Worm (Caenorhabditis elegans) whole organism, late embryonic: ENCODE measurements around the gene znfx-1.

Source experiments
- C08G9.2 ChIP-seq: sonication (generic microtip); optimal IDR thresholded peaks from 2 replicates; lab custom pipeline; 2016; ENCODE audit warnings: mild to moderate bottlenecking, missing genetic modification characterization, moderate library complexity, missing compliant biosample characterization
- K09A11.1 ChIP-seq: sonication (generic microtip); optimal IDR thresholded peaks from 2 replicates; lab custom pipeline; 2017; ENCODE audit warnings: antibody characterized with exemption, mild to moderate bottlenecking, missing genetic modification characterization, missing compliant biosample characterization; ENCODE audit not compliant: insufficient read depth
- T23F11.4 ChIP-seq: fragments of 200-800 bp; sonication (Bioruptor generic); optimal IDR thresholded peaks from 2 replicates; lab custom pipeline; 2018; ENCODE audit warnings: mild to moderate bottlenecking, missing genetic modification characterization, missing compliant biosample characterization
- Y22D7AL.16 ChIP-seq: sonication (generic microtip); optimal IDR thresholded peaks from 2 replicates; lab custom pipeline; 2016; ENCODE audit warnings: missing genetic modification characterization, missing compliant biosample characterization
- ceh-14 ChIP-seq: sonication (generic microtip); optimal IDR thresholded peaks from 2 replicates; lab custom pipeline; 2016; ENCODE audit warnings: missing genotype, missing genetic modification characterization, missing compliant biosample characterization
- ceh-22 ChIP-seq: sonication (generic microtip); optimal IDR thresholded peaks from 2 replicates; lab custom pipeline; 2017; ENCODE audit warnings: missing biosample characterization, missing genetic modification characterization
- ceh-30 ChIP-seq: fragments of 150-350 bp; optimal IDR thresholded peaks from 2 replicates; lab custom pipeline; 2014; ENCODE audit warnings: missing biosample characterization, missing genetic modification characterization
- ceh-34 ChIP-seq: sonication (generic microtip); optimal IDR thresholded peaks from 2 replicates; lab custom pipeline; 2016; ENCODE audit warnings: mild to moderate bottlenecking, missing genetic modification characterization, missing compliant biosample characterization
- ceh-45 ChIP-seq: fragments of 200-800 bp; sonication (Bioruptor generic); IDR thresholded peaks from 2 replicates; pipeline ENCODE4 v1.3.6; 2022; ENCODE audit warnings: missing genetic modification reagents, missing genetic modification characterization, missing compliant biosample characterization
- ceh-48 ChIP-seq: sonication (generic microtip); optimal IDR thresholded peaks from 2 replicates; lab custom pipeline; 2016; ENCODE audit warnings: missing genetic modification characterization, inconsistent platforms, missing compliant biosample characterization
- che-1 ChIP-seq: sonication (generic microtip); optimal IDR thresholded peaks from 2 replicates; lab custom pipeline; 2016; ENCODE audit warnings: mild to moderate bottlenecking, missing genetic modification characterization, missing compliant biosample characterization
- dmd-4 ChIP-seq: sonication (generic microtip); optimal IDR thresholded peaks from 2 replicates; lab custom pipeline; 2016; ENCODE audit warnings: borderline replicate concordance, missing genetic modification characterization, missing compliant biosample characterization
- dve-1 ChIP-seq: sonication (generic microtip); optimal IDR thresholded peaks from 2 replicates; lab custom pipeline; 2017; ENCODE audit warnings: antibody characterized with exemption, mild to moderate bottlenecking, missing genetic modification characterization, missing compliant biosample characterization
- elt-4 ChIP-seq: sonication (generic microtip); optimal IDR thresholded peaks from 2 replicates; lab custom pipeline; 2016; ENCODE audit warnings: missing genetic modification characterization, missing compliant biosample characterization
- ets-4 ChIP-seq: sonication (generic microtip); optimal IDR thresholded peaks from 2 replicates; lab custom pipeline; 2016; ENCODE audit warnings: missing genetic modification characterization, missing compliant biosample characterization
- eyg-1 ChIP-seq: sonication (generic microtip); optimal IDR thresholded peaks from 2 replicates; lab custom pipeline; 2016; ENCODE audit warnings: missing genotype, missing genetic modification characterization, missing compliant biosample characterization
- fax-1 ChIP-seq: sonication (generic microtip); optimal IDR thresholded peaks from 2 replicates; lab custom pipeline; 2016; ENCODE audit warnings: missing genotype, missing genetic modification characterization, missing compliant biosample characterization
- fkh-10 ChIP-seq: fragments of 150-350 bp; optimal IDR thresholded peaks from 2 replicates; lab custom pipeline; 2014; ENCODE audit warnings: missing biosample characterization, missing genetic modification reagents, missing genetic modification characterization
- fkh-6 ChIP-seq: sonication (generic microtip); optimal IDR thresholded peaks from 2 replicates; lab custom pipeline; 2016; ENCODE audit warnings: missing genetic modification characterization, missing compliant biosample characterization
- hlh-13 ChIP-seq: fragments of 200-800 bp; sonication (Bioruptor generic); optimal IDR thresholded peaks from 2 replicates; lab custom pipeline; 2018; ENCODE audit warnings: mild to moderate bottlenecking, missing genetic modification characterization, missing compliant biosample characterization
- hlh-30 ChIP-seq: sonication (generic microtip); optimal IDR thresholded peaks from 2 replicates; lab custom pipeline; 2017; ENCODE audit warnings: antibody characterized with exemption, missing genetic modification characterization, missing compliant biosample characterization; ENCODE audit not compliant: insufficient read depth
- hlh-8 ChIP-seq: sonication (generic microtip); optimal IDR thresholded peaks from 2 replicates; lab custom pipeline; 2016; ENCODE audit warnings: missing genotype, missing genetic modification characterization, missing compliant biosample characterization
- lim-6 ChIP-seq: sonication (generic microtip); optimal IDR thresholded peaks from 2 replicates; lab custom pipeline; 2016; ENCODE audit warnings: missing genetic modification characterization, missing compliant biosample characterization
- mec-3 ChIP-seq: sonication (generic microtip); optimal IDR thresholded peaks from 2 replicates; lab custom pipeline; 2016; ENCODE audit warnings: borderline replicate concordance, missing genetic modification characterization, missing compliant biosample characterization
- nhr-11 ChIP-seq: fragments of 150-350 bp; optimal IDR thresholded peaks from 2 replicates; lab custom pipeline; 2014; ENCODE audit warnings: missing biosample characterization, missing genetic modification characterization
- odd-2 ChIP-seq: sonication (generic microtip); optimal IDR thresholded peaks from 2 replicates; lab custom pipeline; 2017; ENCODE audit warnings: antibody characterized with exemption, mild to moderate bottlenecking, missing genetic modification characterization, missing compliant biosample characterization
- pax-1 ChIP-seq: fragments of 150-350 bp; optimal IDR thresholded peaks from 2 replicates; lab custom pipeline; 2014; ENCODE audit warnings: missing biosample characterization, missing genetic modification characterization
- pros-1 ChIP-seq: fragments of 150-350 bp; optimal IDR thresholded peaks from 2 replicates; lab custom pipeline; 2014; ENCODE audit warnings: missing biosample characterization, missing genetic modification reagents, missing genetic modification characterization
- rnt-1 ChIP-seq: sonication (generic microtip); optimal IDR thresholded peaks from 2 replicates; lab custom pipeline; 2016; ENCODE audit warnings: missing genetic modification characterization, missing compliant biosample characterization
- tbx-2 ChIP-seq: sonication (generic microtip); optimal IDR thresholded peaks from 2 replicates; lab custom pipeline; 2016; ENCODE audit warnings: missing genetic modification characterization, missing compliant biosample characterization
- tbx-7 ChIP-seq: sonication (generic microtip); optimal IDR thresholded peaks from 2 replicates; lab custom pipeline; 2016; ENCODE audit warnings: missing genotype, missing genetic modification characterization, missing compliant biosample characterization
- unc-42 ChIP-seq: sonication (generic microtip); optimal IDR thresholded peaks from 2 replicates; lab custom pipeline; 2016; ENCODE audit warnings: missing genotype, missing genetic modification characterization, missing compliant biosample characterization
- unc-86 ChIP-seq: sonication (generic microtip); optimal IDR thresholded peaks from 2 replicates; lab custom pipeline; 2016; ENCODE audit warnings: missing genetic modification characterization, missing compliant biosample characterization
- zip-5 ChIP-seq: sonication (generic microtip); optimal IDR thresholded peaks from 2 replicates; lab custom pipeline; 2016; ENCODE audit warnings: missing genetic modification characterization, missing compliant biosample characterization
- ztf-16 ChIP-seq: sonication (generic microtip); optimal IDR thresholded peaks from 2 replicates; lab custom pipeline; 2017; ENCODE audit warnings: missing genetic modification characterization, missing compliant biosample characterization

The znfx-1 gene

ce11 chrII:9213055-9213708, at the start of gene znfx-1:
Gene znfx-1, plus strand, starts transcription at chrII:9213658.
- TF ChIP-seq dve-1 (tag; lab: Kevin White, UChicago), result no peak
- no peak for TF ChIP-seq ets-4
- TF ChIP-seq tbx-7 (tag; lab: Kevin White, UChicago), result no peak
- no peak for TF ChIP-seq rnt-1
- no peak for TF ChIP-seq Y22D7AL.16 (tag; lab: Kevin White, UChicago)
- TF ChIP-seq ceh-14 (tag; lab: Kevin White, UChicago), result no peak
- TF ChIP-seq tbx-2 (tag; lab: Kevin White, UChicago), result no peak
- no peak for TF ChIP-seq ceh-34 (tag; lab: Kevin White, UChicago)
- no peak for TF ChIP-seq unc-86 (tag; lab: Kevin White, UChicago)
- TF ChIP-seq pax-1 (tag; lab: Kevin White, UChicago), result no peak
- TF ChIP-seq fkh-6 (tag; lab: Kevin White, UChicago), result no peak
- TF ChIP-seq odd-2 (tag; lab: Kevin White, UChicago), result no peak
- no peak for TF ChIP-seq fax-1 (tag; lab: Kevin White, UChicago)
- no peak for TF ChIP-seq che-1
- no peak for TF ChIP-seq dmd-4 (tag; lab: Kevin White, UChicago)
- TF ChIP-seq hlh-30 (tag; lab: Kevin White, UChicago), result no peak
- TF ChIP-seq C08G9.2 (tag; lab: Kevin White, UChicago), result no peak
- TF ChIP-seq ceh-48 (tag; lab: Kevin White, UChicago), result no peak
- no peak for TF ChIP-seq ceh-30 (tag; lab: Kevin White, UChicago)
- TF ChIP-seq, all 69 proteins: peak for 0

- peak; percentile 28 for TF ChIP-seq unc-42 (tag; lab: Kevin White, UChicago)
- no peak for TF ChIP-seq ceh-45
- no peak for TF ChIP-seq ceh-22 (tag; lab: Kevin White, UChicago)
- TF ChIP-seq odd-2 (tag; lab: Kevin White, UChicago), result no peak
- TF ChIP-seq fkh-10 (GFP tag; lab: Kevin White, UChicago), result no peak
- TF ChIP-seq, all 69 proteins: peak for 1
Observed at ce11 chrII:9165762-9166460, 47.5 kb upstream of the znfx-1 start, which contains the start of gene W07A12.8. Gene W07A12.8, minus strand, starts transcription at chrII:9165812.

ce11 chrII:9167730-9168129, 45.7 kb upstream of the znfx-1 start, which contains the start of gene T23G7.3:
Gene T23G7.3, minus strand, starts transcription at chrII:9167830.
- TF ChIP-seq hlh-13 (GFP tag; lab: Kevin White, UChicago), result no peak
- TF ChIP-seq elt-4, result no peak
- no peak for TF ChIP-seq rnt-1
- no peak for TF ChIP-seq zip-5
- no peak for TF ChIP-seq ceh-48 (tag; lab: Kevin White, UChicago)
- TF ChIP-seq ets-4, result no peak
- no peak for TF ChIP-seq nhr-11
- no peak for TF ChIP-seq K09A11.1 (tag; lab: Kevin White, UChicago)
- no peak for TF ChIP-seq odd-2 (tag; lab: Kevin White, UChicago)
- no peak for TF ChIP-seq mec-3 (tag; lab: Kevin White, UChicago)
- TF ChIP-seq dmd-4 (tag; lab: Kevin White, UChicago), result no peak
- TF ChIP-seq ztf-16 (tag; lab: Kevin White, UChicago), result no peak
- no peak for TF ChIP-seq eyg-1 (tag; lab: Kevin White, UChicago)
- no peak for TF ChIP-seq T23F11.4 (GFP tag; lab: Kevin White, UChicago)
- TF ChIP-seq pros-1, result no peak
- TF ChIP-seq lim-6, result no peak
- TF ChIP-seq ceh-45, result no peak
- TF ChIP-seq hlh-8, result no peak
- no peak for TF ChIP-seq C08G9.2 (tag; lab: Kevin White, UChicago)
